Fruit fly (Drosophila melanogaster) whole organism, embryonic: ENCODE results near the gene ens.

ENCODE experiments used
- Adf1 ChIP-seq: fragments of 200-800 bp; sonication (Bioruptor generic); IDR thresholded peaks from 2 replicates; pipeline ENCODE4 v1.3.6; 2022; ENCODE audit warnings: missing biosample characterization, missing genetic modification characterization
- Blimp-1 ChIP-seq: fragments of 200-800 bp; sonication (Bioruptor generic); optimal IDR thresholded peaks from 3 replicates; lab custom pipeline; 2018; ENCODE audit warnings: missing biosample characterization, missing genetic modification characterization, mild to moderate bottlenecking, moderate library complexity, missing genetic modification reagents
- BtbVII ChIP-seq: fragments of 200-800 bp; sonication (Bioruptor generic); optimal IDR thresholded peaks from 3 replicates; lab custom pipeline; 2017; ENCODE audit warnings: missing biosample characterization, mild to moderate bottlenecking, missing genetic modification characterization
- CG10959 ChIP-seq: fragments of 200-800 bp; sonication (Bioruptor generic); IDR thresholded peaks from 2 replicates; pipeline ENCODE4 v1.3.6; 2022; ENCODE audit warnings: missing biosample characterization, missing genetic modification characterization
- CG11247 ChIP-seq: fragments of 200-800 bp; sonication (Bioruptor generic); IDR thresholded peaks from 2 replicates; pipeline ENCODE4 v1.3.6; 2022; ENCODE audit warnings: missing biosample characterization, missing genetic modification characterization
- CG13424 ChIP-seq: fragments of 200-800 bp; sonication (Bioruptor generic); optimal IDR thresholded peaks from 2 replicates; lab custom pipeline; 2019; ENCODE audit warnings: missing biosample characterization, mild to moderate bottlenecking, missing genetic modification characterization, moderate library complexity
- CG14860 ChIP-seq: fragments of 200-800 bp; sonication (Bioruptor generic); IDR thresholded peaks from 3 replicates; pipeline ENCODE4 v1.3.6; 2022; ENCODE audit warnings: missing biosample characterization, missing genetic modification characterization; ENCODE audit not compliant: partially characterized antibody
- CG17612 ChIP-seq: fragments of 200-800 bp; sonication (Bioruptor generic); IDR thresholded peaks from 2 replicates; pipeline ENCODE4 v1.3.6; 2022; ENCODE audit warnings: missing biosample characterization, missing genetic modification characterization
- CG30431 ChIP-seq: fragments of 200-800 bp; sonication (Bioruptor generic); optimal IDR thresholded peaks from 2 replicates; lab custom pipeline; 2017; ENCODE audit warnings: missing biosample characterization, missing genetic modification characterization
- CG3065 ChIP-seq: fragments of 200-800 bp; sonication (Bioruptor generic); optimal IDR thresholded peaks from 2 replicates; lab custom pipeline; 2016; ENCODE audit warnings: missing biosample characterization, missing genetic modification characterization
- CG31224 ChIP-seq: fragments of 200-800 bp; sonication (Bioruptor generic); IDR thresholded peaks from 2 replicates; pipeline ENCODE4 v1.3.6; 2022; ENCODE audit warnings: missing biosample characterization, missing genetic modification characterization
- CG3726 ChIP-seq: fragments of 200-800 bp; sonication (Bioruptor generic); IDR thresholded peaks from 3 replicates; pipeline ENCODE4, ENCODE4 v1.3.6; 2022; ENCODE audit warnings: missing biosample characterization, missing genetic modification characterization
- CG3838 ChIP-seq: fragments of 200-800 bp; sonication (Bioruptor generic); optimal IDR thresholded peaks from 3 replicates; lab custom pipeline; 2016; ENCODE audit warnings: missing biosample characterization, missing genetic modification characterization
- CG4328 ChIP-seq: fragments of 200-800 bp; sonication (Bioruptor generic); optimal IDR thresholded peaks from 3 replicates; lab custom pipeline; 2017; ENCODE audit warnings: missing biosample characterization, missing genetic modification reagents, missing genetic modification characterization
- CG43689 ChIP-seq: fragments of 200-800 bp; sonication (Bioruptor generic); IDR thresholded peaks from 2 replicates; pipeline ENCODE4 v1.3.6; 2022; ENCODE audit warnings: missing biosample characterization, missing genetic modification characterization
- CG6254 ChIP-seq: fragments of 200-800 bp; sonication (Bioruptor generic); optimal IDR thresholded peaks from 3 replicates; lab custom pipeline; 2017; ENCODE audit warnings: mild to moderate bottlenecking, missing biosample characterization, missing genetic modification reagents, missing genetic modification characterization
- CG7271 ChIP-seq: fragments of 200-800 bp; sonication (Bioruptor generic); optimal IDR thresholded peaks from 2 replicates; lab custom pipeline; 2018; ENCODE audit warnings: missing biosample characterization, mild to moderate bottlenecking, missing genetic modification characterization, moderate library complexity
- CG7839 ChIP-seq: fragments of 200-800 bp; sonication (Bioruptor generic); optimal IDR thresholded peaks from 3 replicates; lab custom pipeline; 2018; ENCODE audit warnings: missing biosample characterization, mild to moderate bottlenecking, missing genetic modification characterization, moderate library complexity
- CG8290 ChIP-seq, 3 experiments: fragments of 200-800 bp; sonication (Bioruptor generic); optimal IDR thresholded peaks; 2 replicates each; lab custom pipeline; 2016 to 2019; ENCODE audit warnings: missing biosample characterization in 3 of 3, missing genetic modification characterization in 3 of 3, mild to moderate bottlenecking in 2 of 3, moderate library complexity in 1 of 3
- Dll ChIP-seq: fragments of 200-800 bp; sonication (Bioruptor generic); IDR thresholded peaks from 4 replicates; pipeline ENCODE4 v1.3.6; 2022; ENCODE audit warnings: missing biosample characterization, missing genetic modification characterization; ENCODE audit not compliant: partially characterized antibody
- Elba2 ChIP-seq: fragments of 200-800 bp; sonication (Bioruptor generic); optimal IDR thresholded peaks from 3 replicates; lab custom pipeline; 2016; ENCODE audit warnings: missing biosample characterization, missing genetic modification characterization
- Gug ChIP-seq: fragments of 200-800 bp; sonication (Bioruptor generic); IDR thresholded peaks from 4 replicates; pipeline ENCODE4 v1.3.6; 2022; ENCODE audit warnings: missing biosample characterization, missing genetic modification characterization
- HLH3B ChIP-seq: fragments of 200-800 bp; sonication (Bioruptor generic); IDR thresholded peaks from 2 replicates; pipeline ENCODE4 v1.3.6; 2022; ENCODE audit warnings: missing biosample characterization, missing genetic modification characterization
- HLHmδ ChIP-seq: fragments of 200-800 bp; sonication (Bioruptor generic); optimal IDR thresholded peaks from 2 replicates; lab custom pipeline; 2018; ENCODE audit warnings: missing biosample characterization, mild to moderate bottlenecking, missing genetic modification characterization, moderate library complexity
- HmgD ChIP-seq: fragments of 200-800 bp; sonication (Bioruptor generic); optimal IDR thresholded peaks from 3 replicates; lab custom pipeline; 2016; ENCODE audit warnings: missing biosample characterization, missing genetic modification characterization
- Hmx ChIP-seq: fragments of 200-800 bp; sonication (Bioruptor generic); optimal IDR thresholded peaks from 2 replicates; lab custom pipeline; 2016; ENCODE audit warnings: missing biosample characterization, missing genetic modification characterization
- Nf-YA ChIP-seq: fragments of 200-800 bp; sonication (Bioruptor generic); IDR thresholded peaks from 2 replicates; pipeline ENCODE4 v1.3.6; 2022; ENCODE audit warnings: missing biosample characterization, missing genetic modification characterization
- PHDP ChIP-seq: fragments of 200-800 bp; sonication (Bioruptor generic); optimal IDR thresholded peaks from 3 replicates; lab custom pipeline; 2018; ENCODE audit warnings: missing biosample characterization, mild to moderate bottlenecking, missing genetic modification characterization, moderate library complexity
- Ptx1 ChIP-seq: fragments of 200-800 bp; sonication (Bioruptor generic); IDR thresholded peaks from 2 replicates; pipeline ENCODE4 v1.3.6; 2022; ENCODE audit warnings: missing biosample characterization, missing genetic modification characterization
- az2 ChIP-seq: fragments of 200-800 bp; sonication (Bioruptor generic); optimal IDR thresholded peaks from 3 replicates; lab custom pipeline; 2016; ENCODE audit warnings: missing biosample characterization, missing genetic modification characterization
- cato ChIP-seq: fragments of 200-800 bp; sonication (Bioruptor generic); optimal IDR thresholded peaks from 2 replicates; lab custom pipeline; 2016; ENCODE audit warnings: missing biosample characterization, missing genetic modification characterization, borderline replicate concordance
- crc ChIP-seq: fragments of 200-800 bp; sonication (Bioruptor generic); optimal IDR thresholded peaks from 2 replicates; lab custom pipeline; 2016; ENCODE audit warnings: missing biosample characterization, missing genetic modification characterization
- disco-r ChIP-seq: fragments of 200-800 bp; sonication (Bioruptor generic); optimal IDR thresholded peaks from 2 replicates; lab custom pipeline; 2016; ENCODE audit warnings: missing biosample characterization, missing genetic modification characterization
- dmrt11E ChIP-seq: fragments of 200-800 bp; sonication (Bioruptor generic); optimal IDR thresholded peaks from 3 replicates; lab custom pipeline; 2018; ENCODE audit warnings: missing biosample characterization, mild to moderate bottlenecking, missing genetic modification characterization, moderate library complexity
- dmrt99B ChIP-seq: fragments of 200-800 bp; sonication (Bioruptor generic); optimal IDR thresholded peaks from 2 replicates; lab custom pipeline; 2018; ENCODE audit warnings: missing biosample characterization, mild to moderate bottlenecking, missing genetic modification characterization, moderate library complexity
- en ChIP-seq: fragments of 200-800 bp; sonication (Bioruptor generic); optimal IDR thresholded peaks from 2 replicates; lab custom pipeline; 2016; ENCODE audit warnings: missing biosample characterization, missing genetic modification characterization
- esg ChIP-seq: fragments of 200-800 bp; sonication (Bioruptor generic); conservative IDR thresholded peaks from 2 replicates; pipeline ENCODE4 v1.3.6; 2022; ENCODE audit warnings: missing biosample characterization, missing genetic modification characterization
- ewg ChIP-seq: fragments of 200-800 bp; sonication (Bioruptor generic); optimal IDR thresholded peaks from 3 replicates; lab custom pipeline; 2017; ENCODE audit warnings: mild to moderate bottlenecking, missing biosample characterization, missing genetic modification reagents, missing genetic modification characterization
- insv ChIP-seq, 2 experiments: fragments of 200-800 bp; sonication (Bioruptor generic); optimal IDR thresholded peaks; 3 replicates each; lab custom pipeline; 2016 to 2018; ENCODE audit warnings: missing biosample characterization in 2 of 2, missing genetic modification characterization in 2 of 2
- mam ChIP-seq: fragments of 200-800 bp; sonication (Bioruptor generic); optimal IDR thresholded peaks from 3 replicates; lab custom pipeline; 2016; ENCODE audit warnings: missing biosample characterization, missing genetic modification characterization
- nom ChIP-seq: fragments of 200-800 bp; sonication (Bioruptor generic); optimal IDR thresholded peaks from 2 replicates; lab custom pipeline; 2017; ENCODE audit warnings: missing biosample characterization, missing genetic modification characterization, mild to moderate bottlenecking, moderate library complexity, missing genetic modification reagents
- peb ChIP-seq: fragments of 200-800 bp; sonication (Bioruptor generic); IDR thresholded peaks from 2 replicates; pipeline ENCODE4 v1.3.6; 2022; ENCODE audit warnings: missing biosample characterization, missing genetic modification characterization
- pum ChIP-seq: fragments of 200-800 bp; sonication (Bioruptor generic); optimal IDR thresholded peaks from 2 replicates; lab custom pipeline; 2016; ENCODE audit warnings: missing biosample characterization, missing genetic modification characterization
- pzg ChIP-seq: fragments of 200-800 bp; sonication (Bioruptor generic); optimal IDR thresholded peaks from 3 replicates; lab custom pipeline; 2018; ENCODE audit warnings: missing biosample characterization, mild to moderate bottlenecking, missing genetic modification characterization, moderate library complexity
- ro ChIP-seq: fragments of 200-800 bp; sonication (Bioruptor generic); IDR thresholded peaks from 2 replicates; pipeline ENCODE4 v1.3.6; 2022; ENCODE audit warnings: missing biosample characterization, missing genetic modification characterization
- run ChIP-seq: fragments of 200-800 bp; sonication (Bioruptor generic); optimal IDR thresholded peaks from 3 replicates; lab custom pipeline; 2018; ENCODE audit warnings: missing biosample characterization, mild to moderate bottlenecking, missing genetic modification characterization
- seq ChIP-seq: fragments of 200-800 bp; sonication (Bioruptor generic); IDR thresholded peaks from 2 replicates; pipeline ENCODE4 v1.3.6; 2022; ENCODE audit warnings: missing biosample characterization, missing genetic modification characterization
- sima ChIP-seq: fragments of 200-800 bp; sonication (Bioruptor generic); optimal IDR thresholded peaks from 2 replicates; lab custom pipeline; 2016; ENCODE audit warnings: missing biosample characterization, missing genetic modification characterization
- z ChIP-seq: fragments of 200-800 bp; sonication (Bioruptor generic); IDR thresholded peaks from 3 replicates; pipeline ENCODE4 v1.3.6; 2022; ENCODE audit warnings: missing biosample characterization, missing genetic modification characterization
- zen ChIP-seq: fragments of 200-800 bp; sonication (Bioruptor generic); optimal IDR thresholded peaks from 3 replicates; lab custom pipeline; 2018; ENCODE audit warnings: missing biosample characterization, mild to moderate bottlenecking, missing genetic modification characterization, moderate library complexity

Gene ens

DNA sequence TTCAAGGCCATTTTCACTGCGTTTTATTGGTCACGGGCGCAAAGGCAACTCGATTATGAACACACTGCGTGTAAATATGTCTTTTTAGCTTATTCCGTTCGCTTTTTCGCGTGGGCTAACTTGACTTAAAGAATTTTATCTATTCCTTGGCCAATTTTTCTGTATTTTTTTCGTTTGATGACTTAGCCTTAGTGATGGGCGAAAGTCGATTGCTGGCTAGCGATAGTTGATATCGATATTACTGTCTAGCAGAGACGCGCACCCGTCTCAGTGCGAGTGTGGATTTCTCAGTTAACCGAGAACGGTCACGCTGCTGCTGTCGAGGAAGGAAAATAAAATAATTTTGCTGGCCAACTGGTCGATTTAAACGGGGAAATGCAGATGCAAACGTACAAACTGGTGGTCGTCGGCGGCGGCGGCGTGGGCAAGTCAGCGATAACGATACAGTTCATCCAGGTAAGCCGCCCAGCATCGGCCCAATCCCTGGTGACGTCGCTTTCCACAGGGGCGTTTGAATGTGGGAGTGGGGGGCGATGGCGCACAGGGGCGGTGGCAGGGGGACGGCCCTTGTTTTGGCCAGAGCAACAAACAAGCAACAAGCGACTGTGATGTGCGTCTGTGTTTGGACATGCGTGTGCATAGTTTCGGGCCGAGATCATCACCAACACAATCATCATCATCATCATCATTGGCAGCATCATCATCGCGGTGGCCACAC is 4.6 kb upstream of the ens start, which contains the start of the genes Rop and Ras64B (continued):
- TF ChIP-seq Gug (GFP tag; lab: Robert Waterston, UW): no peak
- TF ChIP-seq CG3726 (GFP tag; lab: Robert Waterston, UW): no peak
- TF ChIP-seq Nf-YA: no peak
- no peak for TF ChIP-seq cato (GFP tag; lab: Kevin White, UChicago)
- TF ChIP-seq insv (GFP tag; optimal IDR thresholded peaks at IDR 0.05; lab: Kevin White, UChicago): peak in 1 of 2 experiments; percentile 33
- TF ChIP-seq CG10959 (GFP tag; lab: Robert Waterston, UW): no peak
- no peak for TF ChIP-seq CG3065 (GFP tag; lab: Kevin White, UChicago)
- no peak for TF ChIP-seq zen
- TF ChIP-seq pzg: peak; percentile 99
- TF ChIP-seq disco-r (GFP tag; lab: Kevin White, UChicago): no peak
- no peak for TF ChIP-seq CG43689 (GFP tag; lab: Robert Waterston, UW)
- TF ChIP-seq Adf1 (GFP tag; lab: Robert Waterston, UW): peak; percentile 56
- TF ChIP-seq CG31224: no peak
- TF ChIP-seq BtbVII (GFP tag; lab: Kevin White, UChicago): no peak
- TF ChIP-seq CG4328: no peak
- no peak for TF ChIP-seq Hmx (GFP tag; lab: Kevin White, UChicago)
- no peak for TF ChIP-seq CG30431 (GFP tag; lab: Kevin White, UChicago)
- TF ChIP-seq HLHmδ (GFP tag; lab: Kevin White, UChicago): no peak
- TF ChIP-seq CG3838 (GFP tag; lab: Kevin White, UChicago): no peak
- TF ChIP-seq esg (GFP tag; lab: Robert Waterston, UW): no peak
- no peak for TF ChIP-seq CG6254 (GFP tag; lab: Kevin White, UChicago)
- peak; percentile 81 for TF ChIP-seq Dll
- TF ChIP-seq en (GFP tag; lab: Kevin White, UChicago): no peak
- TF ChIP-seq ro (GFP tag; lab: Robert Waterston, UW): no peak
- peak; percentile 75 for TF ChIP-seq HmgD (GFP tag; lab: Kevin White, UChicago)
- no peak for TF ChIP-seq pum
- no peak for TF ChIP-seq peb
- TF ChIP-seq CG17612 (GFP tag; lab: Robert Waterston, UW): no peak
- TF ChIP-seq Elba2 (GFP tag; lab: Kevin White, UChicago): no peak
- peak; percentile 42; the same call in 1 of the 3 replicates for TF ChIP-seq CG14860
- TF ChIP-seq CG13424 (tag; lab: Kevin White, UChicago): no peak
- peak; percentile 53 for TF ChIP-seq CG8290 (GFP tag; optimal IDR thresholded peaks at IDR 0.05; lab: Kevin White, UChicago)
- peak in 1 of 2 experiments; percentile 84 for TF ChIP-seq CG8290 (tag; optimal IDR thresholded peaks at IDR 0.05; lab: Kevin White, UChicago)
- TF ChIP-seq CG7271 (tag; lab: Kevin White, UChicago): peak; percentile 1
- TF ChIP-seq CG11247 (GFP tag; lab: Robert Waterston, UW): no peak
- no peak for TF ChIP-seq dmrt11E (tag; lab: Kevin White, UChicago)
- TF ChIP-seq Blimp-1 (GFP tag; lab: Kevin White, UChicago): no peak
- TF ChIP-seq crc (GFP tag; lab: Kevin White, UChicago): no peak
- peak; percentile 5 for TF ChIP-seq ewg (GFP tag; lab: Kevin White, UChicago)
- no peak for TF ChIP-seq dmrt99B (tag; lab: Kevin White, UChicago)
- no peak for TF ChIP-seq sima (GFP tag; lab: Kevin White, UChicago)
- TF ChIP-seq nom (GFP tag; lab: Kevin White, UChicago): no peak
- no peak for TF ChIP-seq z (GFP tag; lab: Robert Waterston, UW)
- no peak for TF ChIP-seq mam (GFP tag; lab: Kevin White, UChicago)
- no peak for TF ChIP-seq Ptx1 (GFP tag; lab: Robert Waterston, UW)
- TF ChIP-seq PHDP (tag; lab: Kevin White, UChicago): peak; percentile 47
- TF ChIP-seq run (tag; lab: Kevin White, UChicago): peak; percentile 13
- TF ChIP-seq HLH3B: no peak
- no peak for TF ChIP-seq CG7839
- no peak for TF ChIP-seq seq (GFP tag; lab: Robert Waterston, UW)
- TF ChIP-seq az2 (GFP tag; lab: Kevin White, UChicago): no peak
